Fruit fly (Drosophila melanogaster) whole organism, prepupa: ENCODE data around the gene CG8916.

Experiments used
- CG10631 ChIP-seq: fragments of 200-800 bp; sonication (Bioruptor generic); optimal IDR thresholded peaks from 2 replicates; lab custom pipeline; 2016; ENCODE audit warnings: missing biosample characterization, missing genetic modification characterization
- CG1621 ChIP-seq: fragments of 200-800 bp; sonication (Bioruptor generic); optimal IDR thresholded peaks from 3 replicates; lab custom pipeline; 2018; ENCODE audit warnings: missing biosample characterization, mild to moderate bottlenecking, missing genetic modification characterization
- CG16779 ChIP-seq: fragments of 200-800 bp; sonication (Bioruptor generic); optimal IDR thresholded peaks from 3 replicates; lab custom pipeline; 2017; ENCODE audit warnings: missing biosample characterization, mild to moderate bottlenecking, missing genetic modification characterization
- CG4318 ChIP-seq: fragments of 200-800 bp; sonication (Bioruptor generic); optimal IDR thresholded peaks from 3 replicates; lab custom pipeline; 2017; ENCODE audit warnings: missing biosample characterization, mild to moderate bottlenecking, missing genetic modification characterization
- CG6163 ChIP-seq: fragments of 200-800 bp; sonication (Bioruptor generic); IDR thresholded peaks from 3 replicates; pipeline ENCODE4 v1.3.6; 2022; ENCODE audit warnings: missing biosample characterization, missing genetic modification characterization
- CG6854 ChIP-seq: fragments of 200-800 bp; sonication (Bioruptor generic); optimal IDR thresholded peaks from 2 replicates; lab custom pipeline; 2017; ENCODE audit warnings: missing biosample characterization, mild to moderate bottlenecking, missing genetic modification characterization
- CG7368 ChIP-seq: fragments of 200-800 bp; sonication (Bioruptor generic); optimal IDR thresholded peaks from 3 replicates; lab custom pipeline; 2016; ENCODE audit warnings: missing biosample characterization, missing genetic modification characterization
- CG8632 ChIP-seq: fragments of 200-800 bp; sonication (Bioruptor generic); optimal IDR thresholded peaks from 3 replicates; lab custom pipeline; 2016; ENCODE audit warnings: missing biosample characterization, missing genetic modification characterization
- Eip75B ChIP-seq: fragments of 200-800 bp; sonication (Bioruptor generic); optimal IDR thresholded peaks from 3 replicates; lab custom pipeline; 2016; ENCODE audit warnings: missing biosample characterization, missing genetic modification characterization
- Eip78C ChIP-seq: fragments of 200-800 bp; sonication (Bioruptor generic); peaks from one replicate; lab custom pipeline; 2016; ENCODE audit warnings: missing biosample characterization, missing genetic modification characterization
- Eip93F ChIP-seq: fragments of 200-800 bp; sonication (Bioruptor generic); optimal IDR thresholded peaks from 2 replicates; lab custom pipeline; 2016; ENCODE audit warnings: missing biosample characterization, mild to moderate bottlenecking, missing genetic modification characterization
- Ets96B ChIP-seq: fragments of 200-800 bp; optimal IDR thresholded peaks from 2 replicates; lab custom pipeline; 2019; ENCODE audit warnings: missing biosample characterization, mild to moderate bottlenecking, missing genetic modification characterization, moderate library complexity
- Hr38 ChIP-seq: sonication (Bioruptor generic); optimal IDR thresholded peaks from 2 replicates; lab custom pipeline; 2016; ENCODE audit warnings: missing biosample characterization, missing genetic modification characterization
- Lpt ChIP-seq: fragments of 200-800 bp; sonication (Bioruptor generic); optimal IDR thresholded peaks from 3 replicates; lab custom pipeline; 2016; ENCODE audit warnings: missing biosample characterization, missing genetic modification characterization
- OdsH ChIP-seq: fragments of 200-800 bp; sonication (Bioruptor generic); optimal IDR thresholded peaks from 3 replicates; lab custom pipeline; 2016; ENCODE audit warnings: missing biosample characterization, missing genetic modification characterization
- Sox14 ChIP-seq: fragments of 200-800 bp; sonication (Bioruptor generic); optimal IDR thresholded peaks from 3 replicates; lab custom pipeline; 2016; ENCODE audit warnings: missing biosample characterization, missing genetic modification characterization
- Sox15 ChIP-seq: fragments of 200-800 bp; sonication (Bioruptor generic); optimal IDR thresholded peaks from 3 replicates; lab custom pipeline; 2016; ENCODE audit warnings: missing biosample characterization, missing genetic modification characterization
- acj6 ChIP-seq: fragments of 200-800 bp; sonication (Bioruptor generic); optimal IDR thresholded peaks from 3 replicates; lab custom pipeline; 2016; ENCODE audit warnings: missing biosample characterization, missing genetic modification characterization
- eg ChIP-seq: fragments of 200-800 bp; sonication (Bioruptor generic); IDR thresholded peaks from 3 replicates; pipeline ENCODE4 v1.3.6; 2022; ENCODE audit warnings: missing biosample characterization, missing genetic modification characterization
- esn ChIP-seq: fragments of 200-800 bp; sonication (Bioruptor generic); optimal IDR thresholded peaks from 2 replicates; lab custom pipeline; 2016; ENCODE audit warnings: missing biosample characterization, mild to moderate bottlenecking, missing genetic modification characterization, moderate library complexity
- fd85E ChIP-seq: fragments of 200-800 bp; sonication (Bioruptor generic); optimal IDR thresholded peaks from 3 replicates; lab custom pipeline; 2016; ENCODE audit warnings: missing biosample characterization, missing genetic modification characterization
- fkh ChIP-seq: fragments of 200-800 bp; sonication (Bioruptor generic); optimal IDR thresholded peaks from 3 replicates; lab custom pipeline; 2017; ENCODE audit warnings: missing biosample characterization, mild to moderate bottlenecking, missing genetic modification characterization, moderate library complexity
- lz ChIP-seq: fragments of 200-800 bp; sonication (Bioruptor generic); optimal IDR thresholded peaks from 3 replicates; lab custom pipeline; 2016; ENCODE audit warnings: missing biosample characterization, missing genetic modification characterization
- net ChIP-seq: fragments of 200-800 bp; sonication (Bioruptor generic); optimal IDR thresholded peaks from 3 replicates; lab custom pipeline; 2016; ENCODE audit warnings: missing biosample characterization, missing genetic modification characterization
- pdm3 ChIP-seq: fragments of 200-800 bp; sonication (Bioruptor generic); optimal IDR thresholded peaks from 3 replicates; lab custom pipeline; 2016; ENCODE audit warnings: missing biosample characterization, missing genetic modification characterization
- spab ChIP-seq: fragments of 200-800 bp; sonication (Bioruptor generic); optimal IDR thresholded peaks from 2 replicates; lab custom pipeline; 2017; ENCODE audit warnings: missing biosample characterization, mild to moderate bottlenecking, missing genetic modification characterization, missing genetic modification reagents
- ss ChIP-seq, 2 experiments: fragments of 200-800 bp; sonication (Bioruptor generic); optimal IDR thresholded peaks; 2 replicates in 1 of 2; 3 replicates in 1 of 2; lab custom pipeline; 2017 to 2018; ENCODE audit warnings: mild to moderate bottlenecking in 2 of 2, missing biosample characterization in 2 of 2, missing genetic modification characterization in 2 of 2, moderate library complexity in 1 of 2
- svp ChIP-seq: fragments of 200-800 bp; sonication (Bioruptor generic); peaks from one replicate; lab custom pipeline; 2016; ENCODE audit warnings: missing biosample characterization, missing genetic modification characterization
- vri ChIP-seq: fragments of 200-800 bp; sonication (Bioruptor generic); optimal IDR thresholded peaks from 3 replicates; lab custom pipeline; 2016; ENCODE audit warnings: missing biosample characterization, mild to moderate bottlenecking, missing genetic modification characterization

Gene CG8916

dm6 chrX:15889780-15890608 lies 31.8 kb upstream of the CG8916 start, which contains the start of the genes MSBP and CG15916 (continued):
- TF ChIP-seq svp (GFP tag; lab: Kevin White, UChicago) (peak; percentile 98), Lpt (GFP tag; lab: Kevin White, UChicago) (peak; percentile 3), Eip93F (GFP tag; lab: Kevin White, UChicago) (no peak), CG6163 (GFP tag; lab: Robert Waterston, UW) (no peak), CG4318 (GFP tag; lab: Kevin White, UChicago) (peak; percentile 44), fkh (no peak), net (GFP tag; lab: Kevin White, UChicago) (no peak), eg (GFP tag; lab: Robert Waterston, UW) (no peak; the same call in 2 of the 3 replicates), vri (GFP tag; lab: Kevin White, UChicago) (no peak), Hr38 (GFP tag; lab: Kevin White, UChicago) (no peak), spab (GFP tag; lab: Kevin White, UChicago) (no peak), CG6854 (GFP tag; lab: Kevin White, UChicago) (no peak)

dm6 chrX:15891606-15892345 lies 30.0 kb upstream of the CG8916 start, which contains the start of gene shi:
Gene shi (plus strand): TSS chrX:15892116.
- TF ChIP-seq CG10631 (GFP tag; lab: Kevin White, UChicago) (peak; percentile 15), OdsH (GFP tag; lab: Kevin White, UChicago) (no peak), ss (GFP tag; optimal IDR thresholded peaks at IDR 0.05; lab: Kevin White, UChicago) (no peak), Sox14 (peak; percentile 18), Ets96B (tag; lab: Kevin White, UChicago) (no peak), esn (GFP tag; lab: Kevin White, UChicago) (peak; percentile 36), lz (peak; percentile 6), Eip78C (peak; percentile 45)
- TF ChIP-seq, all 60 proteins: peak for 5

- no peak for TF ChIP-seq Sox15 (GFP tag; lab: Kevin White, UChicago)
- no peak for TF ChIP-seq fd85E (GFP tag; lab: Kevin White, UChicago)
- TF ChIP-seq svp (GFP tag; lab: Kevin White, UChicago) = no peak
- TF ChIP-seq CG8632 (GFP tag; lab: Kevin White, UChicago) = no peak
- TF ChIP-seq Hr38 (GFP tag; lab: Kevin White, UChicago) = no peak
- no peak for TF ChIP-seq CG7368 (GFP tag; lab: Kevin White, UChicago)
- no peak for TF ChIP-seq Lpt (GFP tag; lab: Kevin White, UChicago)
- no peak for TF ChIP-seq CG16779 (tag; lab: Kevin White, UChicago)
- TF ChIP-seq Eip93F (GFP tag; lab: Kevin White, UChicago) = no peak
- TF ChIP-seq acj6 (GFP tag; lab: Kevin White, UChicago) = no peak
- TF ChIP-seq esn (GFP tag; lab: Kevin White, UChicago) = no peak
- no peak for TF ChIP-seq CG1621 (tag; lab: Kevin White, UChicago)
Measured at dm6 chrX:15893732-15894264, 28.0 kb upstream of the CG8916 start.

- TF ChIP-seq pdm3 (GFP tag; lab: Kevin White, UChicago) (peak; percentile 38), Eip75B (GFP tag; lab: Kevin White, UChicago) (no peak), Sox14 (peak; percentile 67), CG10631 (GFP tag; lab: Kevin White, UChicago) (peak; percentile 34)
Measured at dm6 chrX:15909564-15910284, 12.0 kb upstream of the CG8916 start, which contains the start of gene CycD. Gene CycD (minus strand): TSS chrX:15909676.
